Worm (Caenorhabditis elegans) whole organism, L1 larva: ENCODE data around the gene cyp-34A6.

ENCODE experiments used
- ama-1 ChIP-seq: fragments of 150-350 bp; optimal IDR thresholded peaks from 2 replicates; lab custom pipeline; 2014
- elt-2 ChIP-seq: sonication (generic microtip); optimal IDR thresholded peaks from 2 replicates; lab custom pipeline; 2016; ENCODE audit warnings: missing genetic modification characterization, mild to moderate bottlenecking, inconsistent platforms, missing compliant biosample characterization, missing genetic modification reagents
- elt-3 ChIP-seq, 6 experiments: fragments of 150-350 bp in 1 of 6; sonication (generic microtip); optimal IDR thresholded peaks; 2 replicates each; lab custom pipeline; 2017 to 2018; ENCODE audit warnings: missing biosample characterization in 6 of 6, missing genetic modification characterization in 6 of 6, inconsistent platforms in 1 of 6
- fos-1 ChIP-seq: fragments of 150-350 bp; optimal IDR thresholded peaks from 2 replicates; lab custom pipeline; 2014; ENCODE audit warnings: missing biosample characterization, missing genetic modification characterization
- lsy-2 ChIP-seq, 2 experiments: fragments of 150-350 bp; optimal IDR thresholded peaks; 2 replicates each; lab custom pipeline; 2014; ENCODE audit warnings: missing biosample characterization in 2 of 2, missing genetic modification characterization in 2 of 2
- nhr-28 ChIP-seq: fragments of 150-350 bp; optimal IDR thresholded peaks from 2 replicates; lab custom pipeline; 2014; ENCODE audit warnings: missing biosample characterization, missing genetic modification characterization
- pag-3 ChIP-seq: sonication (generic microtip); optimal IDR thresholded peaks from 2 replicates; lab custom pipeline; 2017; ENCODE audit warnings: missing genetic modification characterization, mild to moderate bottlenecking, missing compliant biosample characterization, antibody characterized with exemption, borderline replicate concordance; ENCODE audit not compliant: insufficient read depth
- rnt-1 ChIP-seq: sonication (generic microtip); optimal IDR thresholded peaks from 2 replicates; lab custom pipeline; 2016; ENCODE audit warnings: mild to moderate bottlenecking, missing genetic modification characterization, moderate library complexity, missing compliant biosample characterization
- unc-130 ChIP-seq: fragments of 150-350 bp; optimal IDR thresholded peaks from 2 replicates; lab custom pipeline; 2017; ENCODE audit warnings: missing biosample characterization, missing genetic modification characterization, inconsistent platforms

DNA sequence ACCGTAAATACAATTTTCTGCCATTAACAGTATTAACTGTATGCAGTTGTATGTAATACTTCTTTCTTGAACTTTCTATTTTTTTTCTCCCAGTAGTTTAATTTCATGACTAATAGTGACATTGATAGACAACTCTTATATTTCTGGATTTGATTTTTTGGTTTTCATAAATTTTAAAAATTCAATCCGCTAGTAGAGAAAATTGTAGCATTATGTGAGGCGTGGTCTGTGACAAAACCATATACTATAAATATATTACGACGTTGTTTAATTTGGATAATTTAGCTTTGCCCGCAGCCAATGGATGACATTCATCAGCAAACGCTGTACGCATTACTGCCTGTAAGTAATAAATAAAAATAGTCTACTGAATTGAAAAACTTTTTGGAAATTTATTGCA lies 32.0 kb downstream of the cyp-34A6 start, which contains the start of gene srx-64:
- TF ChIP-seq pag-3 (tag; lab: Kevin White, UChicago) (no peak), elt-3 (tag; optimal IDR thresholded peaks at IDR 0.05; lab: Kevin White, UChicago) (no peak), fos-1 (no peak), rnt-1 (tag; lab: Kevin White, UChicago) (no peak), lsy-2 (tag; optimal IDR thresholded peaks at IDR 0.05; lab: Kevin White, UChicago) (no peak), ama-1 (lab: Kevin White, UChicago) (no peak), elt-2 (tag; lab: Kevin White, UChicago) (no peak), nhr-28 (tag; lab: Kevin White, UChicago) (no peak), unc-130 (no peak)
